Worm (Caenorhabditis elegans) whole organism, mixed stage, embryonic: ENCODE data around the gene str-200.
"Not testable (repeated sequence)": the region's sequence is repeated elsewhere in the genome, so short reads cannot be mapped to it uniquely, and the experiment has no call there.

ENCODE experiments used
- M03D4.4 ChIP-seq: sonication (generic microtip); optimal IDR thresholded peaks from 2 replicates; lab custom pipeline; 2017; ENCODE audit warnings: mild to moderate bottlenecking, missing genetic modification characterization, missing compliant biosample characterization
- bed-3 ChIP-seq: fragments of 200-800 bp; sonication (Bioruptor generic); optimal IDR thresholded peaks from 3 replicates; lab custom pipeline; 2018; ENCODE audit warnings: mild to moderate bottlenecking, missing genetic modification characterization, moderate library complexity, missing compliant biosample characterization
- ceh-39 ChIP-seq: fragments of 150-350 bp; optimal IDR thresholded peaks from 2 replicates; lab custom pipeline; 2014; ENCODE audit warnings: missing biosample characterization, missing genetic modification characterization
- ceh-83 ChIP-seq: fragments of 200-800 bp; sonication (Bioruptor generic); optimal IDR thresholded peaks from 2 replicates; lab custom pipeline; 2018; ENCODE audit warnings: mild to moderate bottlenecking, missing genetic modification characterization, missing compliant biosample characterization
- ces-1 ChIP-seq: fragments of 150-350 bp; optimal IDR thresholded peaks from 2 replicates; lab custom pipeline; 2014; ENCODE audit warnings: missing biosample characterization, missing genetic modification reagents, missing genetic modification characterization
- cnd-1 ChIP-seq: fragments of 200-800 bp; sonication (Bioruptor generic); optimal IDR thresholded peaks from 2 replicates; lab custom pipeline; 2018; ENCODE audit warnings: mild to moderate bottlenecking, missing genetic modification characterization, missing compliant biosample characterization
- drap-1 ChIP-seq: fragments of 200-800 bp; sonication (Bioruptor generic); optimal IDR thresholded peaks from 3 replicates; lab custom pipeline; 2018; ENCODE audit warnings: mild to moderate bottlenecking, missing genetic modification characterization, missing compliant biosample characterization
- elt-1 ChIP-seq: sonication (generic microtip); optimal IDR thresholded peaks from 2 replicates; lab custom pipeline; 2017; ENCODE audit warnings: missing genetic modification characterization, mild to moderate bottlenecking, missing compliant biosample characterization, antibody characterized with exemption, moderate library complexity, borderline replicate concordance; ENCODE audit not compliant: insufficient read depth
- elt-3 ChIP-seq: fragments of 150-350 bp; optimal IDR thresholded peaks from 2 replicates; lab custom pipeline; 2014; ENCODE audit warnings: missing biosample characterization, missing genetic modification characterization
- flh-1 ChIP-seq: fragments of 200-800 bp; sonication (Bioruptor generic); optimal IDR thresholded peaks from 2 replicates; lab custom pipeline; 2018; ENCODE audit warnings: mild to moderate bottlenecking, missing genetic modification characterization, moderate library complexity, missing compliant biosample characterization
- ham-2 ChIP-seq: fragments of 200-800 bp; sonication (Bioruptor generic); optimal IDR thresholded peaks from 2 replicates; lab custom pipeline; 2018; ENCODE audit warnings: mild to moderate bottlenecking, missing genetic modification characterization, missing compliant biosample characterization
- hlh-1 ChIP-seq: fragments of 150-350 bp; optimal IDR thresholded peaks from 2 replicates; lab custom pipeline; 2014; ENCODE audit warnings: missing biosample characterization, missing genetic modification reagents, missing genetic modification characterization
- lin-32 ChIP-seq: fragments of 200-800 bp; sonication (Bioruptor generic); optimal IDR thresholded peaks from 2 replicates; lab custom pipeline; 2018; ENCODE audit warnings: mild to moderate bottlenecking, missing genetic modification characterization, missing compliant biosample characterization
- mab-5 ChIP-seq: fragments of 150-350 bp; optimal IDR thresholded peaks from 2 replicates; lab custom pipeline; 2014; ENCODE audit warnings: missing biosample characterization, missing genetic modification characterization
- mep-1 ChIP-seq: fragments of 150-350 bp; optimal IDR thresholded peaks from 2 replicates; lab custom pipeline; 2017; ENCODE audit warnings: missing biosample characterization, missing genetic modification reagents, missing genetic modification characterization, inconsistent platforms
- mls-2 ChIP-seq: sonication (generic microtip); optimal IDR thresholded peaks from 2 replicates; lab custom pipeline; 2016; ENCODE audit warnings: mild to moderate bottlenecking, missing genetic modification characterization, moderate library complexity, missing compliant biosample characterization
- nhr-12 ChIP-seq: fragments of 150-350 bp; optimal IDR thresholded peaks from 2 replicates; lab custom pipeline; 2014; ENCODE audit warnings: missing biosample characterization, missing genetic modification characterization
- nhr-237 ChIP-seq: fragments of 150-350 bp; optimal IDR thresholded peaks from 2 replicates; lab custom pipeline; 2014; ENCODE audit warnings: missing biosample characterization, missing genetic modification characterization
- nhr-28 ChIP-seq: fragments of 150-350 bp; optimal IDR thresholded peaks from 2 replicates; lab custom pipeline; 2014; ENCODE audit warnings: missing biosample characterization, missing genetic modification characterization
- nhr-76 ChIP-seq: sonication (generic microtip); optimal IDR thresholded peaks from 2 replicates; lab custom pipeline; 2017; ENCODE audit warnings: missing biosample characterization, missing genetic modification characterization
- sem-2 ChIP-seq: fragments of 200-800 bp; sonication (Bioruptor generic); optimal IDR thresholded peaks from 2 replicates; lab custom pipeline; 2018; ENCODE audit warnings: mild to moderate bottlenecking, missing genetic modification characterization, missing compliant biosample characterization
- tbx-8 ChIP-seq: fragments of 200-800 bp; sonication (Bioruptor generic); optimal IDR thresholded peaks from 2 replicates; lab custom pipeline; 2018; ENCODE audit warnings: mild to moderate bottlenecking, missing genetic modification characterization, moderate library complexity, missing compliant biosample characterization
- unc-120 ChIP-seq: sonication (generic microtip); optimal IDR thresholded peaks from 2 replicates; lab custom pipeline; 2017; ENCODE audit warnings: missing genetic modification characterization, missing compliant biosample characterization; ENCODE audit not compliant: poor library complexity, severe bottlenecking
- unc-39 ChIP-seq: fragments of 150-350 bp; optimal IDR thresholded peaks from 2 replicates; lab custom pipeline; 2014; ENCODE audit warnings: missing biosample characterization, missing genetic modification characterization
- unc-62 ChIP-seq: fragments of 150-350 bp; optimal IDR thresholded peaks from 2 replicates; lab custom pipeline; 2014; ENCODE audit warnings: missing biosample characterization, missing genetic modification reagents, missing genetic modification characterization
- zip-8 ChIP-seq: fragments of 150-350 bp; optimal IDR thresholded peaks from 2 replicates; lab custom pipeline; 2014; ENCODE audit warnings: missing biosample characterization, missing genetic modification characterization
- ztf-11 ChIP-seq: fragments of 150-350 bp; optimal IDR thresholded peaks from 2 replicates; lab custom pipeline; 2014; ENCODE audit warnings: missing biosample characterization, missing genetic modification characterization

str-200 gene

ce11 chrV:17460061-17460460 is 2.1 kb upstream of the str-200 start, which contains the start of gene srz-48:
Gene srz-48 (minus strand): TSS chrV:17460161.
- TF ChIP-seq mls-2: no peak
- TF ChIP-seq elt-1: no peak
- no peak for TF ChIP-seq sem-2 (GFP tag; lab: Kevin White, UChicago)
- no peak for TF ChIP-seq nhr-28 (tag; lab: Kevin White, UChicago)
- TF ChIP-seq ceh-83 (GFP tag; lab: Kevin White, UChicago): no peak
- TF ChIP-seq drap-1 (GFP tag; lab: Kevin White, UChicago): no peak
- no peak for TF ChIP-seq M03D4.4 (tag; lab: Kevin White, UChicago)

ce11 chrV:17456197-17456596 is 1.8 kb downstream of the str-200 start, which contains the start of gene srh-203:
Gene srh-203 (minus strand): TSS chrV:17456297.
- not testable (repeated sequence) for TF ChIP-seq ztf-11 (tag; lab: Kevin White, UChicago); elt-1; nhr-237 (tag; lab: Kevin White, UChicago)

- TF ChIP-seq mep-1: no peak
- TF ChIP-seq lin-32 (GFP tag; lab: Kevin White, UChicago): no peak
- no peak for TF ChIP-seq ham-2 (GFP tag; lab: Kevin White, UChicago)
- TF ChIP-seq nhr-12 (tag; lab: Kevin White, UChicago): no peak
- TF ChIP-seq sem-2 (GFP tag; lab: Kevin White, UChicago): no peak
- TF ChIP-seq hlh-1: no peak
- TF ChIP-seq mab-5 (tag; lab: Kevin White, UChicago): no peak
- TF ChIP-seq nhr-76 (tag; lab: Kevin White, UChicago): no peak
- TF ChIP-seq ces-1 (GFP tag; lab: Kevin White, UChicago): no peak
- TF ChIP-seq M03D4.4 (tag; lab: Kevin White, UChicago): no peak
- TF ChIP-seq nhr-237 (tag; lab: Kevin White, UChicago): no peak
- no peak for TF ChIP-seq flh-1
- TF ChIP-seq nhr-28 (tag; lab: Kevin White, UChicago): no peak
- no peak for TF ChIP-seq tbx-8 (GFP tag; lab: Kevin White, UChicago)
- TF ChIP-seq, all 35 proteins: peak for 0
Measured at ce11 chrV:17449836-17450235, 8.1 kb downstream of the str-200 start.

DNA sequence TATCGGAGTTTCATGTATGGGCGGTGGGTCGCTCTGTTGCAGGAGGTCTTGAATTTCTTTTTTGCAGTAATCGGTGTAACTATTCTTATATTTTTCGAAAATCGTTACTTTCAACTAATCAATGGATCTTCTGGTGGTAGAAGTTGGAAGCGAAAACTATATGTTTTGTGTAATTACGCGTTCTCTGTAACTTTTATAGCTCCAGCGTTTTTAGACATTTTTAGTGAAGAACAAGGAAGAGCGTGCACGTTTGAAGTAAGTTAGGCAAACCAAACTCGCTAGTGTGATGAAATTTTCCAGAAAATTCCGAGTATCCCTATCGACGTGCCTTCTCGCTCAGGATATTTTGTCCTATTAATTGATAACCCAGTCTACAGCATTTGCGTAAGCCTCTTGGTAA is 18.6 kb downstream of the str-200 start, which contains the start of gene srh-154:
srh-154 (plus strand) TSS at position 301 of the 400 bp plus-strand sequence.
- TF ChIP-seq mls-2 (no peak), ceh-39 (tag; lab: Kevin White, UChicago) (no peak), hlh-1 (no peak), zip-8 (tag; lab: Kevin White, UChicago) (no peak), elt-3 (tag; lab: Kevin White, UChicago) (no peak), nhr-28 (tag; lab: Kevin White, UChicago) (no peak), unc-120 (tag; lab: Kevin White, UChicago) (no peak), M03D4.4 (tag; lab: Kevin White, UChicago) (no peak), tbx-8 (GFP tag; lab: Kevin White, UChicago) (no peak), unc-39 (no peak)

- TF ChIP-seq flh-1: no peak
- TF ChIP-seq unc-62 (GFP tag; lab: Kevin White, UChicago): no peak
- TF ChIP-seq cnd-1: no peak
- no peak for TF ChIP-seq bed-3
- TF ChIP-seq ces-1 (GFP tag; lab: Kevin White, UChicago): no peak
- no peak for TF ChIP-seq tbx-8 (GFP tag; lab: Kevin White, UChicago)
- TF ChIP-seq mls-2: no peak
Measured at ce11 chrV:17438317-17438716, 19.7 kb downstream of the str-200 start, which contains the start of gene srsx-2. Gene srsx-2 (minus strand): TSS chrV:17438417.

DNA sequence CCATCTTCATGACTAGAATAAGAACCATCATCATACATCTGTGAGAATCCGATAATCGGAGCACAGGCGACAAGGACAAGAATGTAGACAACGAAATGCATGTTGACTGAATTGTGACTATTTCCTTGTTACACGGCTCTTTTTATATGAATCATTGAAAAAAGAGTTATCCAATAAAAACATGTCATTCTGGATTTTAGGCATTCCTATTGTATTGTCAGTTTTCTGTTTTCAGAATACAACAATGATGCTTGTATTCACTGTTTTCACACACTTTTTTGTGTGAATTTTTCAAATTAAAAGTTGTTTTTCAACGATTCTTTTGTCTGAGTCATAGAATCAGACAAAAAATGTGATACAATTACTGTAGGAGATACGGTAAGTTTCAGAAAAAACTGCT is 21.5 kb downstream of the str-200 start, which contains the start of gene F20E11.18:
F20E11.18 (minus strand) TSS at position 101 of the 400 bp plus-strand sequence.
- TF ChIP-seq ham-2 (GFP tag; lab: Kevin White, UChicago) (no peak), hlh-1 (no peak), unc-39 (no peak), mep-1 (no peak), zip-8 (tag; lab: Kevin White, UChicago) (no peak), M03D4.4 (tag; lab: Kevin White, UChicago) (no peak), tbx-8 (GFP tag; lab: Kevin White, UChicago) (no peak)
